Worm (Caenorhabditis elegans): ENCODE data around the gene F55C12.2.
A peak's percentile ranks its signal among the peaks of the same experiment; 100 is the strongest.

F55C12.2 gene

ce11 chrII:5865405-5866308, 11.0 kb upstream of the F55C12.2 start, which contains the start of gene F55C12.19 (continued):
- TF ChIP-seq ztf-7 (tag; optimal IDR thresholded peaks at IDR 0.05) (no peak), nhr-111 (GFP tag; optimal IDR thresholded peaks at IDR 0.05) (no peak), ceh-32 (tag; optimal IDR thresholded peaks at IDR 0.05; ENCODE audit: poor library complexity) (no peak), ceh-44 (GFP tag; IDR thresholded peaks at IDR 0.05) (no peak), rbr-2 (tag; optimal IDR thresholded peaks at IDR 0.05) (no peak), php-3 (GFP tag; IDR thresholded peaks at IDR 0.05) (peak; percentile 54; the same call in 1 of the 2 replicates), Y75B8A.6 (GFP tag; IDR thresholded peaks at IDR 0.05) (no peak), sdz-12 (GFP tag; optimal IDR thresholded peaks at IDR 0.05) (no peak), spr-1 (tag; optimal IDR thresholded peaks at IDR 0.05) (no peak), R02D3.7 (tag; optimal IDR thresholded peaks at IDR 0.05) (no peak), F44E2.7 (GFP tag; IDR thresholded peaks at IDR 0.05) (no peak), daf-12 (tag; optimal IDR thresholded peaks at IDR 0.05) (no peak), F37D6.2 (tag; optimal IDR thresholded peaks at IDR 0.05) (no peak), snpc-1.2 (GFP tag; IDR thresholded peaks at IDR 0.05) (no peak), nhr-102 (tag; optimal IDR thresholded peaks at IDR 0.05) (no peak), zip-2 (tag; optimal IDR thresholded peaks at IDR 0.05) (no peak), pha-4 (GFP tag; IDR thresholded peaks at IDR 0.05) (no peak), pha-4 (tag; optimal IDR thresholded peaks at IDR 0.05) (no peak), pqm-1 (tag; optimal IDR thresholded peaks at IDR 0.05) (peak; percentile 52), D1046.2 (GFP tag; IDR thresholded peaks at IDR 0.05) (no peak), saeg-2 (GFP tag; IDR thresholded peaks at IDR 0.05) (no peak), ceh-62 (tag; optimal IDR thresholded peaks at IDR 0.05) (no peak), lin-13 (GFP tag; optimal IDR thresholded peaks at IDR 0.05) (no peak), lir-3 (tag; optimal IDR thresholded peaks at IDR 0.05) (no peak), mes-2 (tag; optimal IDR thresholded peaks at IDR 0.05; ENCODE audit: poor library complexity, severe bottlenecking) (no peak), T20F7.1 (GFP tag; optimal IDR thresholded peaks at IDR 0.05) (no peak), zfp-2 (tag; optimal IDR thresholded peaks at IDR 0.05) (no peak), dmd-6 (GFP tag; IDR thresholded peaks at IDR 0.05) (peak; percentile 59), daf-19 (GFP tag; conservative IDR thresholded peaks at IDR 0.05) (no peak), dve-1 (tag; optimal IDR thresholded peaks at IDR 0.05; ENCODE audit: insufficient read depth) (peak; percentile 37), aly-2 (tag; optimal IDR thresholded peaks at IDR 0.05) (no peak), Y48G9A.11 (GFP tag; IDR thresholded peaks at IDR 0.05) (no peak), lin-29 (GFP tag; IDR thresholded peaks at IDR 0.05) (no peak), daf-16 (GFP tag; optimal IDR thresholded peaks at IDR 0.05) (no peak), daf-16 (tag; optimal IDR thresholded peaks at IDR 0.05) (peak; percentile 86), duxl-1 (tag; optimal IDR thresholded peaks at IDR 0.05; ENCODE audit: poor library complexity) (no peak), ceh-82 (tag; optimal IDR thresholded peaks at IDR 0.05) (no peak), Y105C5A.15 (GFP tag; IDR thresholded peaks at IDR 0.05) (no peak), nhr-11 (tag; optimal IDR thresholded peaks at IDR 0.05) (no peak), zfp-3 (GFP tag; conservative IDR thresholded peaks at IDR 0.05) (no peak), lin-38 (GFP tag; IDR thresholded peaks at IDR 0.05) (no peak), egl-27 (tag; optimal IDR thresholded peaks at IDR 0.05) (no peak), dmd-9 (GFP tag; IDR thresholded peaks at IDR 0.05) (no peak), tag-97 (GFP tag; IDR thresholded peaks at IDR 0.05) (no peak), nhr-76 (tag; optimal IDR thresholded peaks at IDR 0.05) (no peak), F10B5.3 (tag; optimal IDR thresholded peaks at IDR 0.05) (no peak), set-16 (GFP tag; IDR thresholded peaks at IDR 0.05) (no peak)
